Worm (Caenorhabditis elegans) whole organism, young adult: ENCODE measurements around the gene cut-1.

Experiments used
- B0261.1 ChIP-seq: sonication (generic microtip); optimal IDR thresholded peaks from 2 replicates; lab custom pipeline; 2016; ENCODE audit warnings: mild to moderate bottlenecking, missing genetic modification characterization, moderate library complexity, missing compliant biosample characterization
- F22D6.2 ChIP-seq: sonication (generic microtip); optimal IDR thresholded peaks from 2 replicates; lab custom pipeline; 2016; ENCODE audit warnings: mild to moderate bottlenecking, missing genetic modification characterization, missing compliant biosample characterization
- F49E8.2 ChIP-seq: sonication (generic microtip); optimal IDR thresholded peaks from 3 replicates; lab custom pipeline; 2017; ENCODE audit warnings: missing genetic modification characterization, mild to moderate bottlenecking, missing compliant biosample characterization, antibody characterized with exemption, moderate library complexity; ENCODE audit not compliant: insufficient read depth
- K12H6.12 ChIP-seq: fragments of 200-800 bp; sonication (Bioruptor generic); optimal IDR thresholded peaks from 2 replicates; lab custom pipeline; 2018; ENCODE audit warnings: mild to moderate bottlenecking, missing genetic modification characterization, missing compliant biosample characterization
- ceh-91 ChIP-seq: fragments of 200-800 bp; sonication (Bioruptor generic); IDR thresholded peaks from 2 replicates; pipeline ENCODE4 v1.3.6; 2022; ENCODE audit warnings: missing genetic modification reagents, missing genetic modification characterization, missing compliant biosample characterization
- fkh-3 ChIP-seq: sonication (generic microtip); optimal IDR thresholded peaks from 2 replicates; lab custom pipeline; 2016; ENCODE audit warnings: mild to moderate bottlenecking, missing genetic modification characterization, missing compliant biosample characterization
- hlh-12 ChIP-seq: sonication (generic microtip); optimal IDR thresholded peaks from 2 replicates; lab custom pipeline; 2016; ENCODE audit warnings: missing genetic modification characterization, missing compliant biosample characterization
- hmg-20 ChIP-seq: fragments of 200-800 bp; sonication (Bioruptor generic); IDR thresholded peaks from 2 replicates; pipeline ENCODE4 v1.3.6; 2022; ENCODE audit warnings: missing genetic modification reagents, missing genetic modification characterization, missing compliant biosample characterization
- hrde-1 ChIP-seq: sonication (generic microtip); optimal IDR thresholded peaks from 2 replicates; lab custom pipeline; 2016; ENCODE audit warnings: missing genetic modification characterization, mild to moderate bottlenecking, missing compliant biosample characterization, moderate library complexity, missing genotype, missing genetic modification reagents, borderline replicate concordance
- hsf-1 ChIP-seq: fragments of 200-800 bp; sonication (Bioruptor generic); IDR thresholded peaks from 2 replicates; pipeline ENCODE4 v1.3.6; 2022; ENCODE audit warnings: missing genetic modification reagents, missing genetic modification characterization, missing compliant biosample characterization
- lin-54 ChIP-seq: fragments of 200-800 bp; sonication (Bioruptor generic); optimal IDR thresholded peaks from 2 replicates; lab custom pipeline; 2018; ENCODE audit warnings: mild to moderate bottlenecking, missing genetic modification characterization, missing compliant biosample characterization
- lir-1 ChIP-seq: fragments of 200-800 bp; sonication (Bioruptor generic); conservative IDR thresholded peaks from 2 replicates; pipeline ENCODE4 v1.3.6; 2022; ENCODE audit warnings: missing genetic modification reagents, missing genetic modification characterization, missing compliant biosample characterization
- sdz-38 ChIP-seq: sonication (generic microtip); optimal IDR thresholded peaks from 2 replicates; lab custom pipeline; 2016; ENCODE audit warnings: missing genotype, missing genetic modification characterization, missing compliant biosample characterization
- zfh-2 ChIP-seq: fragments of 200-800 bp; sonication (Bioruptor generic); conservative IDR thresholded peaks from 2 replicates; pipeline ENCODE4 v1.3.6; 2022; ENCODE audit warnings: missing genetic modification reagents, missing genetic modification characterization, missing compliant biosample characterization

ce11 chrII:11307953-11308352 is 39.0 kb downstream of the cut-1 start:
- TF ChIP-seq hmg-20 (GFP tag; lab: Robert Waterston, UW) (no peak), hlh-12 (no peak), lin-54 (GFP tag; lab: Kevin White, UChicago) (no peak), K12H6.12 (tag; lab: Kevin White, UChicago) (no peak), ceh-91 (GFP tag; lab: Robert Waterston, UW) (no peak), F22D6.2 (tag; lab: Kevin White, UChicago) (no peak), hsf-1 (GFP tag; lab: Robert Waterston, UW) (no peak), zfh-2 (GFP tag; lab: Robert Waterston, UW) (no peak), lir-1 (GFP tag; lab: Robert Waterston, UW) (no peak), fkh-3 (tag; lab: Kevin White, UChicago) (no peak), hrde-1 (tag; lab: Kevin White, UChicago) (no peak), B0261.1 (tag; lab: Kevin White, UChicago) (no peak), F49E8.2 (tag; lab: Kevin White, UChicago) (no peak), sdz-38 (no peak)
